Worm (Caenorhabditis elegans) whole organism, midembryonic: Measurements from ENCODE around the gene cdr-1.

Experiments used
- cog-1 ChIP-seq: sonication (generic microtip); optimal IDR thresholded peaks from 2 replicates; lab custom pipeline; 2016; ENCODE audit warnings: missing genetic modification characterization, missing compliant biosample characterization
- flt-1 ChIP-seq: fragments of 200-800 bp; sonication (Bioruptor generic); IDR thresholded peaks from 2 replicates; pipeline ENCODE4 v1.3.6; 2022; ENCODE audit warnings: missing genetic modification characterization, missing compliant biosample characterization
- tab-1 ChIP-seq: fragments of 200-800 bp; sonication (Bioruptor generic); IDR thresholded peaks from 2 replicates; pipeline ENCODE4 v1.3.6; 2022; ENCODE audit warnings: missing genetic modification characterization, missing compliant biosample characterization

ce11 chrV:15900564-15900963 lies 20.5 kb upstream of the cdr-1 start:
- TF ChIP-seq flt-1 (GFP tag; lab: Robert Waterston, UW) (no peak), cog-1 (no peak), tab-1 (GFP tag; lab: Robert Waterston, UW) (no peak)
